Fruit fly (Drosophila melanogaster) whole organism, adult: Measurements from ENCODE around the gene CG3337.

Source experiments
- CG14711 ChIP-seq: fragments of 200-800 bp; sonication (Bioruptor generic); optimal IDR thresholded peaks from 2 replicates; lab custom pipeline; 2018; ENCODE audit warnings: missing biosample characterization, mild to moderate bottlenecking, missing genetic modification characterization, moderate library complexity
- CG7045 ChIP-seq: fragments of 200-800 bp; sonication (Bioruptor generic); optimal IDR thresholded peaks from 2 replicates; lab custom pipeline; 2017; ENCODE audit warnings: missing biosample characterization, mild to moderate bottlenecking, missing genetic modification characterization
- Hr96 ChIP-seq: fragments of 200-800 bp; sonication (Bioruptor generic); optimal IDR thresholded peaks from 2 replicates; lab custom pipeline; 2016; ENCODE audit warnings: missing biosample characterization, missing genetic modification characterization
- Mnt ChIP-seq: fragments of 200-800 bp; sonication (Bioruptor generic); optimal IDR thresholded peaks from 2 replicates; lab custom pipeline; 2016; ENCODE audit warnings: missing biosample characterization, mild to moderate bottlenecking, missing genetic modification characterization
- cic ChIP-seq: fragments of 200-800 bp; sonication (Bioruptor generic); optimal IDR thresholded peaks from 2 replicates; lab custom pipeline; 2017; ENCODE audit warnings: missing biosample characterization, mild to moderate bottlenecking, missing genetic modification characterization, moderate library complexity
- ovo ChIP-seq: fragments of 200-800 bp; sonication (Bioruptor generic); optimal IDR thresholded peaks from 2 replicates; lab custom pipeline; 2016; ENCODE audit warnings: missing biosample characterization, missing genetic modification characterization

DNA sequence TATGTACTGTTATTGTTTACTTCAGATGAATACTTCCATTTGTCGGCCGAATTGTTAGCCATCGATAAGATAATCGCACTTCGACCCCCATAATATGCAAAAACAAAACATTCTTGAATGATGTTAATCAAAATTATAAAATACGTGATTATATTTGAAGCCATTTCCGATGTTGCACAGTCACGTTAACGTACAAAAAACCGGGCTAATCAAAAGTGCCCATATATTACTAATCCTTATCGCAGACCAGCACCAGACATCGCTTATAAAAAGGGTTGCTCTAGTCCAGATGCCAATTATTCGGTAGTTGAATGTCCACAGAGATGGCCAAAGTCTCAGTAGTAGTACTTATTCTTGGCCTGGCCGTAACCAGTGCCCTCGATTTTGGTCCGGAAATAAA, 18.9 kb upstream of the CG3337 start, which contains the start of gene CG5892:
- TF ChIP-seq CG14711: no peak
- TF ChIP-seq Mnt: no peak
- TF ChIP-seq ovo (GFP tag; lab: Kevin White, UChicago): no peak
- no peak for TF ChIP-seq CG7045 (GFP tag; lab: Kevin White, UChicago)
- no peak for TF ChIP-seq Hr96 (GFP tag; lab: Kevin White, UChicago)
- TF ChIP-seq cic (GFP tag; lab: Kevin White, UChicago): no peak
